Fruit fly (Drosophila melanogaster) whole organism, embryonic: Measurements from ENCODE around the gene CG7071.

Source experiments
- Blimp-1 ChIP-seq: fragments of 200-800 bp; sonication (Bioruptor generic); optimal IDR thresholded peaks from 3 replicates; lab custom pipeline; 2018; ENCODE audit warnings: missing biosample characterization, missing genetic modification characterization, mild to moderate bottlenecking, moderate library complexity, missing genetic modification reagents
- CG10366 ChIP-seq: fragments of 200-800 bp; sonication (Bioruptor generic); IDR thresholded peaks from 2 replicates; pipeline ENCODE4 v1.3.6; 2022; ENCODE audit warnings: missing biosample characterization, missing genetic modification characterization
- CG10565 ChIP-seq: fragments of 200-800 bp; sonication (Bioruptor generic); optimal IDR thresholded peaks from 3 replicates; lab custom pipeline; 2016; ENCODE audit warnings: missing biosample characterization, mild to moderate bottlenecking, missing genetic modification characterization
- CG12155 ChIP-seq: fragments of 200-800 bp; sonication (Bioruptor generic); optimal IDR thresholded peaks from 3 replicates; lab custom pipeline; 2016; ENCODE audit warnings: missing biosample characterization, missing genetic modification characterization
- CG1233 ChIP-seq: fragments of 200-800 bp; sonication (Bioruptor generic); optimal IDR thresholded peaks from 4 replicates; lab custom pipeline; 2018; ENCODE audit warnings: missing biosample characterization, mild to moderate bottlenecking, missing genetic modification characterization
- CG12769 ChIP-seq: fragments of 200-800 bp; sonication (Bioruptor generic); optimal IDR thresholded peaks from 2 replicates; lab custom pipeline; 2019; ENCODE audit warnings: missing biosample characterization, mild to moderate bottlenecking, missing genetic modification characterization, moderate library complexity
- CG13296 ChIP-seq: fragments of 200-800 bp; sonication (Bioruptor generic); optimal IDR thresholded peaks from 3 replicates; lab custom pipeline; 2018; ENCODE audit warnings: missing biosample characterization, mild to moderate bottlenecking, missing genetic modification characterization
- CG14710 ChIP-seq: fragments of 200-800 bp; sonication (Bioruptor generic); optimal IDR thresholded peaks from 3 replicates; lab custom pipeline; 2019; ENCODE audit warnings: missing biosample characterization, mild to moderate bottlenecking, missing genetic modification characterization, moderate library complexity
- CG15696 ChIP-seq: fragments of 200-800 bp; sonication (Bioruptor generic); optimal IDR thresholded peaks from 2 replicates; lab custom pipeline; 2019; ENCODE audit warnings: missing biosample characterization, mild to moderate bottlenecking, missing genetic modification characterization, moderate library complexity
- CG1603 ChIP-seq: fragments of 200-800 bp; sonication (Bioruptor generic); optimal IDR thresholded peaks from 2 replicates; lab custom pipeline; 2019; ENCODE audit warnings: missing biosample characterization, mild to moderate bottlenecking, missing genetic modification characterization, moderate library complexity
- CG16813 ChIP-seq: fragments of 200-800 bp; sonication (Bioruptor generic); IDR thresholded peaks from 3 replicates; pipeline ENCODE4 v1.3.6; 2022; ENCODE audit warnings: missing biosample characterization, missing genetic modification characterization; ENCODE audit not compliant: partially characterized antibody
- CG17328 ChIP-seq: fragments of 200-800 bp; sonication (Bioruptor generic); IDR thresholded peaks from 2 replicates; pipeline ENCODE4 v1.3.6; 2022; ENCODE audit warnings: missing biosample characterization, missing genetic modification characterization
- CG1832 ChIP-seq: fragments of 200-800 bp; sonication (Bioruptor generic); optimal IDR thresholded peaks from 2 replicates; lab custom pipeline; 2017; ENCODE audit warnings: missing biosample characterization, mild to moderate bottlenecking, missing genetic modification characterization, inconsistent platforms
- CG2116 ChIP-seq: fragments of 200-800 bp; sonication (Bioruptor generic); optimal IDR thresholded peaks from 3 replicates; lab custom pipeline; 2018; ENCODE audit warnings: missing biosample characterization, mild to moderate bottlenecking, missing genetic modification characterization
- CG33213 ChIP-seq: fragments of 200-800 bp; sonication (Bioruptor generic); optimal IDR thresholded peaks from 3 replicates; lab custom pipeline; 2016; ENCODE audit warnings: missing biosample characterization, missing genetic modification characterization
- CG43689 ChIP-seq: fragments of 200-800 bp; sonication (Bioruptor generic); IDR thresholded peaks from 2 replicates; pipeline ENCODE4 v1.3.6; 2022; ENCODE audit warnings: missing biosample characterization, missing genetic modification characterization
- CG4854 ChIP-seq: fragments of 200-800 bp; sonication (Bioruptor generic); optimal IDR thresholded peaks from 2 replicates; lab custom pipeline; 2016; ENCODE audit warnings: missing biosample characterization, missing genetic modification characterization, inconsistent platforms
- CG9817 ChIP-seq: fragments of 200-800 bp; sonication (Bioruptor generic); optimal IDR thresholded peaks from 2 replicates; lab custom pipeline; 2018; ENCODE audit warnings: missing biosample characterization, mild to moderate bottlenecking, missing genetic modification characterization, moderate library complexity
- CTCF ChIP-seq: fragments of 200-800 bp; sonication (Bioruptor generic); optimal IDR thresholded peaks from 2 replicates; lab custom pipeline; 2017; ENCODE audit warnings: missing biosample characterization, mild to moderate bottlenecking, missing genetic modification characterization, moderate library complexity
- Dll ChIP-seq: fragments of 200-800 bp; sonication (Bioruptor generic); IDR thresholded peaks from 4 replicates; pipeline ENCODE4 v1.3.6; 2022; ENCODE audit warnings: missing biosample characterization, missing genetic modification characterization; ENCODE audit not compliant: partially characterized antibody
- Fer2 ChIP-seq: fragments of 200-800 bp; sonication (Bioruptor generic); optimal IDR thresholded peaks from 2 replicates; lab custom pipeline; 2018; ENCODE audit warnings: missing biosample characterization, mild to moderate bottlenecking, missing genetic modification characterization, moderate library complexity
- Gug ChIP-seq: fragments of 200-800 bp; sonication (Bioruptor generic); IDR thresholded peaks from 4 replicates; pipeline ENCODE4 v1.3.6; 2022; ENCODE audit warnings: missing biosample characterization, missing genetic modification characterization
- HLH3B ChIP-seq: fragments of 200-800 bp; sonication (Bioruptor generic); IDR thresholded peaks from 2 replicates; pipeline ENCODE4 v1.3.6; 2022; ENCODE audit warnings: missing biosample characterization, missing genetic modification characterization
- Hmx ChIP-seq: fragments of 200-800 bp; sonication (Bioruptor generic); optimal IDR thresholded peaks from 2 replicates; lab custom pipeline; 2016; ENCODE audit warnings: missing biosample characterization, missing genetic modification characterization
- Neu2 ChIP-seq: fragments of 200-800 bp; sonication (Bioruptor generic); optimal IDR thresholded peaks from 3 replicates; lab custom pipeline; 2016; ENCODE audit warnings: missing biosample characterization, missing genetic modification characterization, borderline replicate concordance
- Nf-YB ChIP-seq: fragments of 200-800 bp; sonication (Bioruptor generic); optimal IDR thresholded peaks from 3 replicates; lab custom pipeline; 2019; ENCODE audit warnings: missing biosample characterization, mild to moderate bottlenecking, missing genetic modification characterization, moderate library complexity
- Opbp ChIP-seq: fragments of 200-800 bp; sonication (Bioruptor generic); IDR thresholded peaks from 3 replicates; pipeline ENCODE4 v1.3.6; 2022; ENCODE audit warnings: missing biosample characterization, missing genetic modification characterization; ENCODE audit not compliant: partially characterized antibody
- Rx ChIP-seq: fragments of 200-800 bp; sonication (Bioruptor generic); IDR thresholded peaks from 2 replicates; pipeline ENCODE4 v1.3.6; 2022; ENCODE audit warnings: missing biosample characterization, missing genetic modification characterization
- Sry-δ ChIP-seq: fragments of 200-800 bp; sonication (Bioruptor generic); optimal IDR thresholded peaks from 2 replicates; lab custom pipeline; 2016; ENCODE audit warnings: missing biosample characterization, missing genetic modification characterization
- Stat92E ChIP-seq, 3 experiments: fragments of >200 bp in 2 of 3; fragments of 200-800 bp in 1 of 3; sonication (Bioruptor generic) in 1 of 3; optimal IDR thresholded peaks; 2 replicates each; lab custom pipeline; 2017 to 2019; ENCODE audit warnings: missing biosample characterization in 3 of 3, missing genetic modification characterization in 3 of 3, mild to moderate bottlenecking in 1 of 3, moderate library complexity in 1 of 3
- Xbp1 ChIP-seq: fragments of 200-800 bp; sonication (Bioruptor generic); optimal IDR thresholded peaks from 3 replicates; lab custom pipeline; 2016; ENCODE audit warnings: missing biosample characterization, mild to moderate bottlenecking, missing genetic modification characterization
- al ChIP-seq: fragments of 200-800 bp; sonication (Bioruptor generic); IDR thresholded peaks from 2 replicates; pipeline ENCODE4 v1.3.6; 2022; ENCODE audit warnings: missing biosample characterization, missing genetic modification characterization
- aop ChIP-seq: fragments of 200-800 bp; sonication (Bioruptor generic); IDR thresholded peaks from 2 replicates; pipeline ENCODE4 v1.3.6; 2022; ENCODE audit warnings: missing biosample characterization, missing genetic modification characterization
- ara ChIP-seq: fragments of 200-800 bp; sonication (Bioruptor generic); IDR thresholded peaks from 2 replicates; pipeline ENCODE4 v1.3.6; 2022; ENCODE audit warnings: missing biosample characterization, missing genetic modification characterization
- ase ChIP-seq: fragments of 200-800 bp; sonication (Bioruptor generic); IDR thresholded peaks from 3 replicates; pipeline ENCODE4 v1.3.6; 2022; ENCODE audit warnings: missing biosample characterization, missing genetic modification characterization
- ato ChIP-seq: fragments of 200-800 bp; sonication (Bioruptor generic); IDR thresholded peaks from 2 replicates; pipeline ENCODE4 v1.3.6; 2022; ENCODE audit warnings: missing biosample characterization, missing genetic modification characterization; ENCODE audit not compliant: partially characterized antibody
- az2 ChIP-seq: fragments of 200-800 bp; sonication (Bioruptor generic); optimal IDR thresholded peaks from 3 replicates; lab custom pipeline; 2016; ENCODE audit warnings: missing biosample characterization, missing genetic modification characterization
- br ChIP-seq: fragments of >200 bp; optimal IDR thresholded peaks from 2 replicates; lab custom pipeline; 2017
- chn ChIP-seq: fragments of 200-800 bp; sonication (Bioruptor generic); optimal IDR thresholded peaks from 2 replicates; lab custom pipeline; 2016; ENCODE audit warnings: missing biosample characterization, missing genetic modification characterization
- crol ChIP-seq: fragments of 200-800 bp; sonication (Bioruptor generic); IDR thresholded peaks from 2 replicates; pipeline ENCODE4 v1.3.6; 2022; ENCODE audit warnings: missing biosample characterization, missing genetic modification characterization
- dati ChIP-seq: fragments of 200-800 bp; sonication (Bioruptor generic); IDR thresholded peaks from 2 replicates; pipeline ENCODE4 v1.3.6; 2022; ENCODE audit warnings: missing biosample characterization, missing genetic modification characterization
- fd64A ChIP-seq: fragments of 200-800 bp; sonication (Bioruptor generic); optimal IDR thresholded peaks from 3 replicates; lab custom pipeline; 2018; ENCODE audit warnings: missing biosample characterization, mild to moderate bottlenecking, missing genetic modification characterization
- ftz-f1 ChIP-seq: fragments of 200-800 bp; sonication (Bioruptor generic); optimal IDR thresholded peaks from 2 replicates; lab custom pipeline; 2016; ENCODE audit warnings: missing biosample characterization, missing genetic modification characterization
- lbe ChIP-seq: fragments of 200-800 bp; sonication (Bioruptor generic); optimal IDR thresholded peaks from 2 replicates; lab custom pipeline; 2016; ENCODE audit warnings: missing biosample characterization, mild to moderate bottlenecking, missing genetic modification characterization
- lov ChIP-seq, 2 experiments: fragments of 200-800 bp in 1 of 2; fragments of >200 bp in 1 of 2; sonication (Bioruptor generic) in 1 of 2; IDR thresholded peaks in 1 of 2; optimal IDR thresholded peaks in 1 of 2; 2 replicates in 1 of 2; 3 replicates in 1 of 2; pipeline versions ENCODE4 v1.3.6 to Lab custom; 2017 to 2022; ENCODE audit warnings: missing biosample characterization in 1 of 2, missing genetic modification characterization in 1 of 2
- maf-S ChIP-seq: fragments of 200-800 bp; sonication (Bioruptor generic); optimal IDR thresholded peaks from 2 replicates; lab custom pipeline; 2016; ENCODE audit warnings: missing biosample characterization, missing genetic modification characterization
- oc ChIP-seq: fragments of 200-800 bp; sonication (Bioruptor generic); optimal IDR thresholded peaks from 2 replicates; lab custom pipeline; 2018; ENCODE audit warnings: missing biosample characterization, mild to moderate bottlenecking, missing genetic modification characterization, moderate library complexity
- p53 ChIP-seq: fragments of 200-800 bp; sonication (Bioruptor generic); optimal IDR thresholded peaks from 2 replicates; lab custom pipeline; 2016; ENCODE audit warnings: missing biosample characterization, missing genetic modification characterization
- repo ChIP-seq: fragments of 200-800 bp; sonication (Bioruptor generic); optimal IDR thresholded peaks from 2 replicates; lab custom pipeline; 2016; ENCODE audit warnings: missing biosample characterization, missing genetic modification characterization
- unc-4 ChIP-seq: fragments of 200-800 bp; sonication (Bioruptor generic); IDR thresholded peaks from 2 replicates; pipeline ENCODE4 v1.3.6; 2022; ENCODE audit warnings: missing biosample characterization, missing genetic modification characterization; ENCODE audit not compliant: partially characterized antibody

The CG7071 gene

DNA sequence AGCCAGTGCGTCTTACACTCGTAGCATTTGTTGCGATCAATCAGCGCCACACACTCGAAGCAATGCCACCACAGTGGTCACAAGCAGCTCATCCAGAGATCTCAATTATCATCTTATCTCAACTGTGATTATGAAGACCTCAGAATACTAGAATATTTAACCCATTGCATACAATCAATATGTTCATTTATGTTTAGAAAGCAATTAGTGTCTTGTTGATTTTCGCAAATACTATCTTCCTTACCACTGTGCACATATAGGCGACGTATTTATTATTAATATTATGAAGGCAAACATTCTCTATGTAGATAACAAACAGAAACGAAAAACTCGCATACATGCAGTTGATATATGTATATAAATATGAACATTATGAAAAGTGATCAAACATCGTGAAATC lies 3.6 kb upstream of the CG7071 start (continued):
- no peak for TF ChIP-seq CG16813
- no peak for TF ChIP-seq crol (GFP tag; lab: Robert Waterston, UW)
- TF ChIP-seq CG12155 = peak; percentile 36
- peak; percentile 12 for TF ChIP-seq maf-S (GFP tag; lab: Kevin White, UChicago)
- TF ChIP-seq ato = no peak
- peak; percentile 86 for TF ChIP-seq oc (tag; lab: Kevin White, UChicago)
- no peak for TF ChIP-seq repo
- TF ChIP-seq CG33213 (GFP tag; lab: Kevin White, UChicago) = peak; percentile 51
- TF ChIP-seq Dll (GFP tag; lab: Robert Waterston, UW) = no peak
- peak; percentile 65 for TF ChIP-seq az2 (GFP tag; lab: Kevin White, UChicago)
- peak; percentile 32 for TF ChIP-seq Sry-δ (GFP tag; lab: Kevin White, UChicago)
- peak; percentile 83 for TF ChIP-seq CG1233 (GFP tag; lab: Kevin White, UChicago)
- TF ChIP-seq Rx (GFP tag; lab: Robert Waterston, UW) = peak; percentile 54; the same call in 1 of the 2 replicates
- peak in 1 of 3 experiments; percentile 15 for TF ChIP-seq Stat92E (GFP tag; optimal IDR thresholded peaks at IDR 0.05; lab: Kevin White, UChicago)
- peak; percentile 85 for TF ChIP-seq CG1603 (tag; lab: Kevin White, UChicago)
- TF ChIP-seq CG17328 (GFP tag; lab: Robert Waterston, UW) = peak; percentile 79
- TF ChIP-seq Hmx (GFP tag; lab: Kevin White, UChicago) = no peak
- TF ChIP-seq CG10565 (GFP tag; lab: Kevin White, UChicago) = peak; percentile 12
- TF ChIP-seq CG12769 (tag; lab: Kevin White, UChicago) = peak; percentile 65
- TF ChIP-seq CG14710 (tag; lab: Kevin White, UChicago) = peak; percentile 87
- peak; percentile 61 for TF ChIP-seq Xbp1 (GFP tag; lab: Kevin White, UChicago)
- peak; percentile 65 for TF ChIP-seq lbe
- TF ChIP-seq br (lab: Kevin White, UChicago) = no peak
- peak; percentile 86 for TF ChIP-seq fd64A
- 0 out of 2 replicates have a peak, but pooled peaks have one; percentile 27 for TF ChIP-seq CG43689 (GFP tag; lab: Robert Waterston, UW)
- TF ChIP-seq dati = no peak
- no peak for TF ChIP-seq Opbp (GFP tag; lab: Robert Waterston, UW)
- TF ChIP-seq Neu2 (GFP tag; lab: Kevin White, UChicago) = no peak
- no peak for TF ChIP-seq Fer2 (tag; lab: Kevin White, UChicago)
- TF ChIP-seq p53 = no peak
- TF ChIP-seq al (GFP tag; lab: Robert Waterston, UW) = peak; percentile 37; the same call in 1 of the 2 replicates
- TF ChIP-seq CG10366 = peak; percentile 50
- peak; percentile 33; the same call in 1 of the 4 replicates for TF ChIP-seq Gug
- no peak for TF ChIP-seq CG1832 (GFP tag; lab: Kevin White, UChicago)
- TF ChIP-seq Blimp-1 (GFP tag; lab: Kevin White, UChicago) = peak; percentile 88
- TF ChIP-seq lov (optimal IDR thresholded peaks at IDR 0.05; lab: Kevin White, UChicago) = no peak
- peak; percentile 74; the same call in 1 of the 3 replicates for TF ChIP-seq lov (GFP tag; IDR thresholded peaks at IDR 0.05; lab: Robert Waterston, UW)
- no peak for TF ChIP-seq unc-4
- peak; percentile 57 for TF ChIP-seq CG13296
- TF ChIP-seq CG4854 (GFP tag; lab: Kevin White, UChicago) = peak; percentile 62
- peak; percentile 59 for TF ChIP-seq Nf-YB (GFP tag; lab: Kevin White, UChicago)
- no peak for TF ChIP-seq CG9817 (tag; lab: Kevin White, UChicago)
- peak; percentile 85 for TF ChIP-seq ara (GFP tag; lab: Robert Waterston, UW)
- TF ChIP-seq CG15696 (tag; lab: Kevin White, UChicago) = peak; percentile 89
- TF ChIP-seq CTCF = no peak
- no peak for TF ChIP-seq ftz-f1 (GFP tag; lab: Kevin White, UChicago)
- no peak for TF ChIP-seq aop (GFP tag; lab: Robert Waterston, UW)
- peak; percentile 79 for TF ChIP-seq HLH3B (GFP tag; lab: Robert Waterston, UW)
- TF ChIP-seq chn (GFP tag; lab: Kevin White, UChicago) = peak; percentile 53
- peak; percentile 62; the same call in 2 of the 3 replicates for TF ChIP-seq ase (GFP tag; lab: Robert Waterston, UW)
- peak; percentile 46 for TF ChIP-seq CG2116 (GFP tag; lab: Kevin White, UChicago)
